Worm (Caenorhabditis elegans) whole organism, L1 larva: Measurements from ENCODE around the gene C24H10.2.
A peak's percentile ranks its signal among the peaks of the same experiment; 100 is the strongest.

ENCODE experiments used
- C34B4.2 ChIP-seq: sonication (generic microtip); optimal IDR thresholded peaks from 2 replicates; lab custom pipeline; 2017; ENCODE audit warnings: mild to moderate bottlenecking, missing genetic modification characterization, missing compliant biosample characterization
- Y116A8C.19 ChIP-seq: sonication (generic microtip); optimal IDR thresholded peaks from 2 replicates; lab custom pipeline; 2016; ENCODE audit warnings: missing compliant biosample characterization, missing genetic modification characterization, borderline replicate concordance
- alr-1 ChIP-seq: fragments of 200-800 bp; sonication (Bioruptor generic); optimal IDR thresholded peaks from 2 replicates; lab custom pipeline; 2018; ENCODE audit warnings: borderline replicate concordance, mild to moderate bottlenecking, missing genetic modification characterization, missing compliant biosample characterization
- aly-2 ChIP-seq: fragments of 150-350 bp; optimal IDR thresholded peaks from 2 replicates; lab custom pipeline; 2014; ENCODE audit warnings: missing biosample characterization, missing genetic modification characterization
- ama-1 ChIP-seq: fragments of 150-350 bp; optimal IDR thresholded peaks from 2 replicates; lab custom pipeline; 2014
- blmp-1 ChIP-seq: fragments of 150-350 bp; optimal IDR thresholded peaks from 2 replicates; lab custom pipeline; 2014; ENCODE audit warnings: missing biosample characterization, missing genetic modification characterization
- ceh-8 ChIP-seq: fragments of 200-800 bp; sonication (Bioruptor generic); optimal IDR thresholded peaks from 2 replicates; lab custom pipeline; 2018; ENCODE audit warnings: mild to moderate bottlenecking, missing genetic modification characterization, moderate library complexity, missing compliant biosample characterization
- ces-1 ChIP-seq: fragments of 150-350 bp; optimal IDR thresholded peaks from 2 replicates; lab custom pipeline; 2014; ENCODE audit warnings: missing biosample characterization, missing genetic modification reagents, missing genetic modification characterization
- dsc-1 ChIP-seq: sonication (generic microtip); optimal IDR thresholded peaks from 2 replicates; lab custom pipeline; 2016; ENCODE audit warnings: mild to moderate bottlenecking, missing genetic modification characterization, missing compliant biosample characterization
- egl-13 ChIP-seq: sonication (generic microtip); optimal IDR thresholded peaks from 2 replicates; lab custom pipeline; 2016; ENCODE audit warnings: missing genotype, missing genetic modification reagents, missing genetic modification characterization, missing compliant biosample characterization
- egl-27 ChIP-seq, 2 experiments: fragments of 150-350 bp in 1 of 2; sonication (generic microtip); optimal IDR thresholded peaks; 3 replicates each; lab custom pipeline; 2017 to 2018; ENCODE audit warnings: missing biosample characterization in 2 of 2, missing genetic modification characterization in 2 of 2, missing genetic modification reagents in 2 of 2
- elt-2 ChIP-seq: sonication (generic microtip); optimal IDR thresholded peaks from 2 replicates; lab custom pipeline; 2016; ENCODE audit warnings: missing genetic modification characterization, mild to moderate bottlenecking, inconsistent platforms, missing compliant biosample characterization, missing genetic modification reagents
- ets-5 ChIP-seq: fragments of 200-800 bp; sonication (Bioruptor generic); IDR thresholded peaks from 2 replicates; pipeline ENCODE4 v1.3.6; 2022; ENCODE audit warnings: missing genetic modification characterization, missing compliant biosample characterization
- fkh-10 ChIP-seq: sonication (generic microtip); optimal IDR thresholded peaks from 2 replicates; lab custom pipeline; 2017; ENCODE audit warnings: missing biosample characterization, missing genetic modification reagents, missing genetic modification characterization
- fkh-4 ChIP-seq: sonication (generic microtip); optimal IDR thresholded peaks from 2 replicates; lab custom pipeline; 2016; ENCODE audit warnings: missing compliant biosample characterization, missing genetic modification characterization, borderline replicate concordance
- fos-1 ChIP-seq: fragments of 150-350 bp; optimal IDR thresholded peaks from 2 replicates; lab custom pipeline; 2014; ENCODE audit warnings: missing biosample characterization, missing genetic modification characterization
- grh-1 ChIP-seq: fragments of 200-800 bp; sonication (Bioruptor generic); IDR thresholded peaks from 2 replicates; pipeline ENCODE4 v1.3.6; 2022; ENCODE audit warnings: missing genetic modification reagents, missing genetic modification characterization, missing compliant biosample characterization
- hlh-17 ChIP-seq: fragments of 200-800 bp; sonication (Bioruptor generic); optimal IDR thresholded peaks from 2 replicates; lab custom pipeline; 2018; ENCODE audit warnings: missing genetic modification characterization, mild to moderate bottlenecking, missing compliant biosample characterization, moderate library complexity, borderline replicate concordance
- hlh-4 ChIP-seq: sonication (generic microtip); optimal IDR thresholded peaks from 2 replicates; lab custom pipeline; 2016; ENCODE audit warnings: mild to moderate bottlenecking, missing genetic modification characterization, missing compliant biosample characterization
- irx-1 ChIP-seq: sonication (generic microtip); optimal IDR thresholded peaks from 2 replicates; lab custom pipeline; 2016; ENCODE audit warnings: missing genetic modification characterization, missing compliant biosample characterization
- jun-1 ChIP-seq: fragments of 150-350 bp; optimal IDR thresholded peaks from 2 replicates; lab custom pipeline; 2014; ENCODE audit warnings: missing biosample characterization, missing genetic modification reagents, missing genetic modification characterization
- lin-13 ChIP-seq: fragments of 150-350 bp; optimal IDR thresholded peaks from 2 replicates; lab custom pipeline; 2014; ENCODE audit warnings: missing biosample characterization, missing genetic modification reagents, missing genetic modification characterization
- lin-14 ChIP-seq: fragments of 200-800 bp; sonication (Bioruptor generic); optimal IDR thresholded peaks from 2 replicates; lab custom pipeline; 2018; ENCODE audit warnings: mild to moderate bottlenecking, missing genetic modification characterization, moderate library complexity, missing compliant biosample characterization
- lin-15B ChIP-seq: fragments of 150-350 bp; sonication (generic microtip); optimal IDR thresholded peaks from 3 replicates; lab custom pipeline; 2014; ENCODE audit warnings: missing biosample characterization, missing genetic modification characterization
- lsy-2 ChIP-seq, 2 experiments: fragments of 150-350 bp; optimal IDR thresholded peaks; 2 replicates each; lab custom pipeline; 2014; ENCODE audit warnings: missing biosample characterization in 2 of 2, missing genetic modification characterization in 2 of 2
- mab-9 ChIP-seq: fragments of 200-800 bp; sonication (Bioruptor generic); IDR thresholded peaks from 2 replicates; pipeline ENCODE4 v1.3.6; 2022; ENCODE audit warnings: missing genetic modification reagents, missing genetic modification characterization, missing compliant biosample characterization
- mdl-1 ChIP-seq, 2 experiments: fragments of 150-350 bp; optimal IDR thresholded peaks; 2 replicates each; lab custom pipeline; 2014 to 2017; ENCODE audit warnings: missing biosample characterization in 2 of 2, missing genetic modification characterization in 2 of 2, inconsistent platforms in 1 of 2
- mep-1 ChIP-seq: fragments of 150-350 bp; optimal IDR thresholded peaks from 2 replicates; lab custom pipeline; 2014; ENCODE audit warnings: missing biosample characterization, missing genetic modification characterization
- nhr-47 ChIP-seq: sonication (generic microtip); optimal IDR thresholded peaks from 2 replicates; lab custom pipeline; 2016; ENCODE audit warnings: mild to moderate bottlenecking, missing genetic modification characterization, moderate library complexity, missing compliant biosample characterization
- nhr-71 ChIP-seq: sonication (generic microtip); optimal IDR thresholded peaks from 2 replicates; lab custom pipeline; 2016; ENCODE audit warnings: mild to moderate bottlenecking, missing genetic modification characterization, moderate library complexity, missing compliant biosample characterization
- nhr-85 ChIP-seq: sonication (generic microtip); peaks from one replicate; lab custom pipeline; 2016; ENCODE audit warnings: missing genetic modification characterization, inconsistent platforms, missing compliant biosample characterization
- nhr-90 ChIP-seq: sonication (generic microtip); optimal IDR thresholded peaks from 2 replicates; lab custom pipeline; 2016; ENCODE audit warnings: mild to moderate bottlenecking, missing genetic modification characterization, missing compliant biosample characterization; ENCODE audit not compliant: poor library complexity
- pqm-1 ChIP-seq: sonication (generic microtip); optimal IDR thresholded peaks from 3 replicates; lab custom pipeline; 2017; ENCODE audit warnings: missing biosample characterization, missing genetic modification characterization
- skn-1 ChIP-seq: fragments of 150-350 bp; optimal IDR thresholded peaks from 2 replicates; lab custom pipeline; 2014; ENCODE audit warnings: missing biosample characterization, missing genetic modification characterization
- swsn-7 ChIP-seq: sonication (generic microtip); optimal IDR thresholded peaks from 2 replicates; lab custom pipeline; 2016; ENCODE audit warnings: missing genetic modification characterization, missing compliant biosample characterization
- unc-130 ChIP-seq: fragments of 150-350 bp; optimal IDR thresholded peaks from 2 replicates; lab custom pipeline; 2017; ENCODE audit warnings: missing biosample characterization, missing genetic modification characterization, inconsistent platforms
- unc-86 ChIP-seq: sonication (generic microtip); optimal IDR thresholded peaks from 2 replicates; lab custom pipeline; 2016; ENCODE audit warnings: missing genetic modification characterization, missing compliant biosample characterization
- zag-1 ChIP-seq: fragments of 150-350 bp; optimal IDR thresholded peaks from 2 replicates; lab custom pipeline; 2014; ENCODE audit warnings: missing biosample characterization, missing genetic modification characterization
- zip-4 ChIP-seq: fragments of 200-800 bp; sonication (Bioruptor generic); optimal IDR thresholded peaks from 2 replicates; lab custom pipeline; 2018; ENCODE audit warnings: mild to moderate bottlenecking, missing genetic modification characterization, moderate library complexity, missing compliant biosample characterization

C24H10.2 gene

DNA sequence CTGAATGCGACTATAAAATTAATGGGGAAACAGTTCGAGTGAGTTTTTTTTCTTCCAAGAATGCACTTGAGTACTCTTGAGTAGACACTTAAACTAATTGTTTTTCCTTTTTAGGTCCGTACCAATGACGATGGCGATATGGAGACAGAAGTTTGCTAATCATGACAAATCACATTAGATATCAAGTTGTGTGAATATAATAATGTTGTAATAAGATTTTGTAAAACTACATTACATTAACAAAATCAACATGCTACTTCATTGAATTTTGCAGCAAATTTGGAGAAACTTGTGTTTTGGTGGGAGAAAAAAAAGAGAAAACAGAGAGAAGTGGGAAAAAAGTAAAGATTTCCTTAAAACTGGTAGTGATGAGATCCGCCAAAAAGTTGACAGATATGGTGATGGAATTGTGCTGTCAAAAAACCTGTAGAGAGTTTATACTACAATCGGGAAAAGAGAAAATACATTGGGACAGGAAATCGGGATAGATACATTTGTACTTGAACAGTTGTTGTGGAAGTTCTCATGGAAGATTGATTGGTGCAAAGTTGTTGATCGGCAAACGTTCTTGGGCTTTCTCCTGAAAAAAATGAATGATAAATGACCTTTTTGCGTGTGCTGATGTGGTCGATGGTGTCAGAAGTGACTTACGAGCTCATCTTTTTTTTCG is 36.3 kb upstream of the C24H10.2 start:
- TF ChIP-seq mep-1: no peak
- TF ChIP-seq fkh-4 (tag; lab: Kevin White, UChicago): no peak
- TF ChIP-seq nhr-85 (tag; lab: Kevin White, UChicago): peak; percentile 61
- peak; percentile 20 for TF ChIP-seq fkh-10

ce11 chrX:5028593-5028955 is 35.8 kb upstream of the C24H10.2 start:
- TF ChIP-seq fkh-10 (peak; percentile 71), lin-15B (tag; lab: Kevin White, UChicago) (no peak), Y116A8C.19 (tag; lab: Kevin White, UChicago) (no peak), hlh-4 (tag; lab: Kevin White, UChicago) (no peak), skn-1 (tag; lab: Kevin White, UChicago) (no peak), unc-86 (no peak), ets-5 (GFP tag; lab: Robert Waterston, UW) (no peak), lsy-2 (tag; optimal IDR thresholded peaks at IDR 0.05; lab: Kevin White, UChicago) (no peak), mdl-1 (tag; optimal IDR thresholded peaks at IDR 0.05; lab: Kevin White, UChicago) (no peak), lin-14 (peak; percentile 33), unc-130 (no peak)

DNA sequence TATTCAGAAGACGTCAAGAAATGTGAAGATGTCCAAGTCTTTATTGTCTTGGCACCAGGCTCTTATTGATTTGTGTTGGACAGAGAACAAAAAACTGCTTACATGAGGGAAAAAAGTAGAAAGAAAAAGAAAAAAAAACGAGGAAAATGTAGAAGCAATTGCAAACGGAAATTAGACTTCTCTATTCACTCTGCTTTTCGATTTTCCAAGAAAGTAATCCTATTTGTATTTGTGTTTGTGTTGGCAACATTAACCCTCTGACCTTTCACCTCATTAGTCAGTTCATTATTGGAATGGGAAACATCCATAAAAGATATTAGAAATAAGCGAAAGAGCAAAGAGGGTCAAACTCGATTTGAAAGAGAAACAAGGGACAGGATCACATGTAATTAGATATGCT is 32.7 kb upstream of the C24H10.2 start:
- peak in 1 of 2 experiments; percentile 22 for TF ChIP-seq lsy-2 (tag; optimal IDR thresholded peaks at IDR 0.05; lab: Kevin White, UChicago)
- TF ChIP-seq grh-1 (GFP tag; lab: Robert Waterston, UW): no peak
- TF ChIP-seq nhr-47 (tag; lab: Kevin White, UChicago): peak; percentile 15
- TF ChIP-seq fkh-10: peak; percentile 79
- TF ChIP-seq skn-1 (tag; lab: Kevin White, UChicago): no peak
- peak; percentile 78 for TF ChIP-seq zag-1 (tag; lab: Kevin White, UChicago)
- TF ChIP-seq zip-4 (GFP tag; lab: Kevin White, UChicago): no peak
- no peak for TF ChIP-seq pqm-1
- peak; percentile 5 for TF ChIP-seq dsc-1 (tag; lab: Kevin White, UChicago)
- peak; percentile 55 for TF ChIP-seq egl-13
- TF ChIP-seq swsn-7 (tag; lab: Kevin White, UChicago): peak; percentile 21
- TF ChIP-seq lin-14: peak; percentile 81
- TF ChIP-seq nhr-71 (tag; lab: Kevin White, UChicago): peak; percentile 59
- TF ChIP-seq unc-86: peak; percentile 68
- TF ChIP-seq alr-1 (tag; lab: Kevin White, UChicago): no peak
- no peak for TF ChIP-seq ama-1 (lab: Kevin White, UChicago)
- no peak for TF ChIP-seq mab-9 (GFP tag; lab: Robert Waterston, UW)

- TF ChIP-seq lin-13 (no peak), nhr-85 (tag; lab: Kevin White, UChicago) (no peak), pqm-1 (no peak), ces-1 (GFP tag; lab: Kevin White, UChicago) (no peak), irx-1 (tag; lab: Kevin White, UChicago) (no peak), ceh-8 (GFP tag; lab: Kevin White, UChicago) (no peak), nhr-47 (tag; lab: Kevin White, UChicago) (no peak)
These were observed 30.5 kb upstream of the C24H10.2 start, which contains the start of gene ZC449.4 for ce11 chrX:5033868-5034267. Gene ZC449.4 (minus strand): TSS chrX:5033968.

ce11 chrX:5037673-5038072 is 26.7 kb upstream of the C24H10.2 start, which contains the start of gene ZC449.5:
Gene ZC449.5 (minus strand): TSS chrX:5037773.
- TF ChIP-seq zag-1 (tag; lab: Kevin White, UChicago): no peak
- TF ChIP-seq zip-4 (GFP tag; lab: Kevin White, UChicago): no peak
- no peak for TF ChIP-seq lin-14
- no peak for TF ChIP-seq nhr-90
- no peak for TF ChIP-seq nhr-71 (tag; lab: Kevin White, UChicago)
- TF ChIP-seq fos-1: no peak
- no peak for TF ChIP-seq swsn-7 (tag; lab: Kevin White, UChicago)
- TF ChIP-seq blmp-1: no peak
- TF ChIP-seq elt-2 (tag; lab: Kevin White, UChicago): no peak
- no peak for TF ChIP-seq mdl-1 (tag; optimal IDR thresholded peaks at IDR 0.05; lab: Kevin White, UChicago)
- TF ChIP-seq C34B4.2: no peak
- no peak for TF ChIP-seq aly-2 (tag; lab: Kevin White, UChicago)
- no peak for TF ChIP-seq jun-1 (tag; lab: Kevin White, UChicago)
- TF ChIP-seq egl-27 (tag; optimal IDR thresholded peaks at IDR 0.05; lab: Kevin White, UChicago): no peak
- no peak for TF ChIP-seq hlh-17 (GFP tag; lab: Kevin White, UChicago)
